Worm (Caenorhabditis elegans) whole organism, mixed stage, embryonic: ENCODE data around the gene F25B3.4.

Source experiments
- M03D4.4 ChIP-seq: sonication (generic microtip); optimal IDR thresholded peaks from 2 replicates; lab custom pipeline; 2017; ENCODE audit warnings: mild to moderate bottlenecking, missing genetic modification characterization, missing compliant biosample characterization
- bed-3 ChIP-seq: fragments of 200-800 bp; sonication (Bioruptor generic); optimal IDR thresholded peaks from 3 replicates; lab custom pipeline; 2018; ENCODE audit warnings: mild to moderate bottlenecking, missing genetic modification characterization, moderate library complexity, missing compliant biosample characterization
- blmp-1 ChIP-seq: fragments of 150-350 bp; optimal IDR thresholded peaks from 2 replicates; lab custom pipeline; 2014; ENCODE audit warnings: missing biosample characterization, missing genetic modification characterization
- ceh-39 ChIP-seq: fragments of 150-350 bp; optimal IDR thresholded peaks from 2 replicates; lab custom pipeline; 2014; ENCODE audit warnings: missing biosample characterization, missing genetic modification characterization
- ceh-43 ChIP-seq: fragments of 200-800 bp; sonication (Bioruptor generic); optimal IDR thresholded peaks from 2 replicates; lab custom pipeline; 2018; ENCODE audit warnings: mild to moderate bottlenecking, missing genetic modification characterization, moderate library complexity, missing compliant biosample characterization
- ceh-83 ChIP-seq: fragments of 200-800 bp; sonication (Bioruptor generic); optimal IDR thresholded peaks from 2 replicates; lab custom pipeline; 2018; ENCODE audit warnings: mild to moderate bottlenecking, missing genetic modification characterization, missing compliant biosample characterization
- ces-1 ChIP-seq: fragments of 150-350 bp; optimal IDR thresholded peaks from 2 replicates; lab custom pipeline; 2014; ENCODE audit warnings: missing biosample characterization, missing genetic modification reagents, missing genetic modification characterization
- cnd-1 ChIP-seq: fragments of 200-800 bp; sonication (Bioruptor generic); optimal IDR thresholded peaks from 2 replicates; lab custom pipeline; 2018; ENCODE audit warnings: mild to moderate bottlenecking, missing genetic modification characterization, missing compliant biosample characterization
- drap-1 ChIP-seq: fragments of 200-800 bp; sonication (Bioruptor generic); optimal IDR thresholded peaks from 3 replicates; lab custom pipeline; 2018; ENCODE audit warnings: mild to moderate bottlenecking, missing genetic modification characterization, missing compliant biosample characterization
- elt-3 ChIP-seq: fragments of 150-350 bp; optimal IDR thresholded peaks from 2 replicates; lab custom pipeline; 2014; ENCODE audit warnings: missing biosample characterization, missing genetic modification characterization
- flh-1 ChIP-seq: fragments of 200-800 bp; sonication (Bioruptor generic); optimal IDR thresholded peaks from 2 replicates; lab custom pipeline; 2018; ENCODE audit warnings: mild to moderate bottlenecking, missing genetic modification characterization, moderate library complexity, missing compliant biosample characterization
- ham-2 ChIP-seq: fragments of 200-800 bp; sonication (Bioruptor generic); optimal IDR thresholded peaks from 2 replicates; lab custom pipeline; 2018; ENCODE audit warnings: mild to moderate bottlenecking, missing genetic modification characterization, missing compliant biosample characterization
- hlh-1 ChIP-seq: fragments of 150-350 bp; optimal IDR thresholded peaks from 2 replicates; lab custom pipeline; 2014; ENCODE audit warnings: missing biosample characterization, missing genetic modification reagents, missing genetic modification characterization
- lin-13 ChIP-seq: fragments of 150-350 bp; optimal IDR thresholded peaks from 2 replicates; lab custom pipeline; 2014; ENCODE audit warnings: missing biosample characterization, missing genetic modification characterization
- lin-32 ChIP-seq: fragments of 200-800 bp; sonication (Bioruptor generic); optimal IDR thresholded peaks from 2 replicates; lab custom pipeline; 2018; ENCODE audit warnings: mild to moderate bottlenecking, missing genetic modification characterization, missing compliant biosample characterization
- lsy-2 ChIP-seq: fragments of 150-350 bp; optimal IDR thresholded peaks from 2 replicates; lab custom pipeline; 2014; ENCODE audit warnings: missing biosample characterization, missing genetic modification characterization
- mab-5 ChIP-seq: fragments of 150-350 bp; optimal IDR thresholded peaks from 2 replicates; lab custom pipeline; 2014; ENCODE audit warnings: missing biosample characterization, missing genetic modification characterization
- mls-2 ChIP-seq: sonication (generic microtip); optimal IDR thresholded peaks from 2 replicates; lab custom pipeline; 2016; ENCODE audit warnings: mild to moderate bottlenecking, missing genetic modification characterization, moderate library complexity, missing compliant biosample characterization
- nhr-12 ChIP-seq: fragments of 150-350 bp; optimal IDR thresholded peaks from 2 replicates; lab custom pipeline; 2014; ENCODE audit warnings: missing biosample characterization, missing genetic modification characterization
- nhr-2 ChIP-seq: fragments of 150-350 bp; optimal IDR thresholded peaks from 2 replicates; lab custom pipeline; 2014; ENCODE audit warnings: missing biosample characterization, missing genetic modification characterization
- nhr-237 ChIP-seq: fragments of 150-350 bp; optimal IDR thresholded peaks from 2 replicates; lab custom pipeline; 2014; ENCODE audit warnings: missing biosample characterization, missing genetic modification characterization
- nhr-76 ChIP-seq: sonication (generic microtip); optimal IDR thresholded peaks from 2 replicates; lab custom pipeline; 2017; ENCODE audit warnings: missing biosample characterization, missing genetic modification characterization
- pha-4 ChIP-seq: fragments of 150-350 bp; optimal IDR thresholded peaks from 2 replicates; lab custom pipeline; 2018; ENCODE audit warnings: missing biosample characterization, missing genetic modification reagents, missing genetic modification characterization
- sem-2 ChIP-seq: fragments of 200-800 bp; sonication (Bioruptor generic); optimal IDR thresholded peaks from 2 replicates; lab custom pipeline; 2018; ENCODE audit warnings: mild to moderate bottlenecking, missing genetic modification characterization, missing compliant biosample characterization
- snpc-4 ChIP-seq: fragments of 150-350 bp; optimal IDR thresholded peaks from 2 replicates; lab custom pipeline; 2014; ENCODE audit warnings: missing biosample characterization, missing genetic modification characterization
- sptf-1 ChIP-seq: sonication (generic microtip); optimal IDR thresholded peaks from 2 replicates; lab custom pipeline; 2017; ENCODE audit warnings: mild to moderate bottlenecking, missing genetic modification characterization, moderate library complexity, missing compliant biosample characterization
- unc-120 ChIP-seq: sonication (generic microtip); optimal IDR thresholded peaks from 2 replicates; lab custom pipeline; 2017; ENCODE audit warnings: missing genetic modification characterization, missing compliant biosample characterization; ENCODE audit not compliant: poor library complexity, severe bottlenecking
- unc-39 ChIP-seq: fragments of 150-350 bp; optimal IDR thresholded peaks from 2 replicates; lab custom pipeline; 2014; ENCODE audit warnings: missing biosample characterization, missing genetic modification characterization
- unc-62 ChIP-seq: fragments of 150-350 bp; optimal IDR thresholded peaks from 2 replicates; lab custom pipeline; 2014; ENCODE audit warnings: missing biosample characterization, missing genetic modification reagents, missing genetic modification characterization
- zip-8 ChIP-seq: fragments of 150-350 bp; optimal IDR thresholded peaks from 2 replicates; lab custom pipeline; 2014; ENCODE audit warnings: missing biosample characterization, missing genetic modification characterization
- ztf-11 ChIP-seq: fragments of 150-350 bp; optimal IDR thresholded peaks from 2 replicates; lab custom pipeline; 2014; ENCODE audit warnings: missing biosample characterization, missing genetic modification characterization

Gene F25B3.4

ce11 chrV:9568707-9569106, at the start of gene F25B3.4:
Gene F25B3.4, minus strand, starts transcription at chrV:9568807.
- TF ChIP-seq mls-2 = no peak
- TF ChIP-seq nhr-237 (tag; lab: Kevin White, UChicago) = no peak
- TF ChIP-seq nhr-2 (tag; lab: Kevin White, UChicago) = no peak
- TF ChIP-seq lin-13 (tag; lab: Kevin White, UChicago) = no peak

ce11 chrV:9616687-9617086, 48.1 kb upstream of the F25B3.4 start:
- TF ChIP-seq ces-1 (GFP tag; lab: Kevin White, UChicago) (no peak), lsy-2 (tag; lab: Kevin White, UChicago) (no peak), sem-2 (no peak), lin-13 (tag; lab: Kevin White, UChicago) (no peak)

ce11 chrV:9616130-9616529, 47.5 kb upstream of the F25B3.4 start:
- TF ChIP-seq ceh-83 = no peak
- TF ChIP-seq ceh-43 (GFP tag; lab: Kevin White, UChicago) = no peak
- TF ChIP-seq sptf-1 (tag; lab: Kevin White, UChicago) = no peak
- TF ChIP-seq nhr-76 = no peak
- TF ChIP-seq ces-1 (GFP tag; lab: Kevin White, UChicago) = no peak
- no peak for TF ChIP-seq unc-62 (GFP tag; lab: Kevin White, UChicago)

ce11 chrV:9615725-9616124, 47.1 kb upstream of the F25B3.4 start, which contains the start of gene pqn-63:
Gene pqn-63, plus strand, starts transcription at chrV:9616031.
- TF ChIP-seq ceh-83 = no peak
- TF ChIP-seq nhr-12 = no peak
- no peak for TF ChIP-seq M03D4.4
- no peak for TF ChIP-seq mls-2
- TF ChIP-seq ceh-43 (GFP tag; lab: Kevin White, UChicago) = no peak
- TF ChIP-seq lsy-2 (tag; lab: Kevin White, UChicago) = no peak
- no peak for TF ChIP-seq sem-2
- no peak for TF ChIP-seq hlh-1 (tag; lab: Kevin White, UChicago)
- no peak for TF ChIP-seq zip-8
- no peak for TF ChIP-seq ces-1 (GFP tag; lab: Kevin White, UChicago)
- TF ChIP-seq blmp-1 (tag; lab: Kevin White, UChicago) = no peak
- TF ChIP-seq lin-13 (tag; lab: Kevin White, UChicago) = no peak

ce11 chrV:9609217-9609616, 40.6 kb upstream of the F25B3.4 start:
- TF ChIP-seq snpc-4 (tag; lab: Kevin White, UChicago) = no peak
- no peak for TF ChIP-seq nhr-76
- no peak for TF ChIP-seq ceh-39 (tag; lab: Kevin White, UChicago)
- TF ChIP-seq M03D4.4 = no peak
- TF ChIP-seq mls-2 = no peak
- no peak for TF ChIP-seq cnd-1 (tag; lab: Kevin White, UChicago)
- no peak for TF ChIP-seq pha-4 (tag; lab: Kevin White, UChicago)
- TF ChIP-seq unc-120 = no peak
- TF ChIP-seq ceh-43 (GFP tag; lab: Kevin White, UChicago) = no peak
- no peak for TF ChIP-seq elt-3
- no peak for TF ChIP-seq sem-2
- no peak for TF ChIP-seq drap-1 (GFP tag; lab: Kevin White, UChicago)
- no peak for TF ChIP-seq lin-13 (tag; lab: Kevin White, UChicago)
- no peak for TF ChIP-seq mab-5 (tag; lab: Kevin White, UChicago)
- no peak for TF ChIP-seq unc-39 (tag; lab: Kevin White, UChicago)

ce11 chrV:9608256-9608655, 39.6 kb upstream of the F25B3.4 start, which contains the start of gene dop-2:
Gene dop-2, plus strand, starts transcription at chrV:9608556.
- no peak for TF ChIP-seq M03D4.4
- TF ChIP-seq ceh-83 = no peak
- TF ChIP-seq, all 35 proteins: peak for 0

- TF ChIP-seq ceh-83 = no peak
- no peak for TF ChIP-seq cnd-1 (tag; lab: Kevin White, UChicago)
- no peak for TF ChIP-seq bed-3
- TF ChIP-seq ceh-43 (GFP tag; lab: Kevin White, UChicago) = no peak
- no peak for TF ChIP-seq ztf-11 (tag; lab: Kevin White, UChicago)
- TF ChIP-seq blmp-1 (tag; lab: Kevin White, UChicago) = no peak
- no peak for TF ChIP-seq flh-1 (GFP tag; lab: Kevin White, UChicago)
- no peak for TF ChIP-seq nhr-76
- TF ChIP-seq unc-120 = no peak
- TF ChIP-seq snpc-4 (tag; lab: Kevin White, UChicago) = no peak
- TF ChIP-seq pha-4 (tag; lab: Kevin White, UChicago) = no peak
- no peak for TF ChIP-seq lin-13 (tag; lab: Kevin White, UChicago)
- no peak for TF ChIP-seq lsy-2 (tag; lab: Kevin White, UChicago)
- TF ChIP-seq lin-32 (GFP tag; lab: Kevin White, UChicago) = no peak
- no peak for TF ChIP-seq ces-1 (GFP tag; lab: Kevin White, UChicago)
- TF ChIP-seq sem-2 = no peak
- no peak for TF ChIP-seq ham-2 (GFP tag; lab: Kevin White, UChicago)
Measured at ce11 chrV:9590317-9590716, 21.7 kb upstream of the F25B3.4 start, which contains the start of gene K09G1.2. Gene K09G1.2, plus strand, starts transcription at chrV:9590617.
